Worm (Caenorhabditis elegans): ENCODE data around the gene sra-33.

DNA sequence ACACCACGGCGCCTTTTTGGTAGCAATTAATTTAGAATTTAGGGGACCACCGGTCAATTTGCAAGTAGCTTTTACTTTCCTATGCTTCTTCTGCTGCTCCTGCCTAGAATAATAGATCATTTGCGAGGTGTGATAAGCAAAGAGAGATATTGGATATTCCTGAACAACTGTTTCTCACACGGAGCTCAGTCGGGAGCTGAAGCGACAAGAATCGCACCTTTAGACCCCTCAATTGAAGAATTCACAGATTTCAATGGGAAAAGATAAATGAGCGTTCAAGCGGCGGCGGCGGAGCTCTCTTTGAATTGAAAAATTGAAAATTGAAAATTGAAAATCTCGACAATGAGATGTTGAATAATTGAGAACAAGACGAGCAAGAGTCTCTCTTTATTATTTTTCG lies 35.5 kb upstream of the sra-33 start:
- TF ChIP-seq ztf-23 (GFP tag; IDR thresholded peaks at IDR 0.05), result no peak
- no peak for TF ChIP-seq klf-2 (GFP tag; conservative IDR thresholded peaks at IDR 0.05)
- TF ChIP-seq flt-1 (GFP tag; IDR thresholded peaks at IDR 0.05), result no peak
- no peak for TF ChIP-seq T22C8.4 (GFP tag; IDR thresholded peaks at IDR 0.05)
- TF ChIP-seq med-1 (GFP tag; optimal IDR thresholded peaks at IDR 0.05; ENCODE audit: insufficient read depth), result no peak
- TF ChIP-seq cog-1 (tag; optimal IDR thresholded peaks at IDR 0.05), result no peak
- TF ChIP-seq tab-1 (GFP tag; IDR thresholded peaks at IDR 0.05), result no peak
- no peak for TF ChIP-seq ref-1 (GFP tag; conservative IDR thresholded peaks at IDR 0.05)
- TF ChIP-seq ztf-29 (GFP tag; IDR thresholded peaks at IDR 0.05), result no peak

Data from whole organism, midembryonic.